Worm (Caenorhabditis elegans): ENCODE data around the gene dml-1.

ce11 chrIV:2842162-2842561, 44.6 kb upstream of the dml-1 start, which contains the start of gene clec-84:
- TF ChIP-seq nhr-77 (tag; optimal IDR thresholded peaks at IDR 0.05) (no peak), aly-2 (tag; optimal IDR thresholded peaks at IDR 0.05) (no peak), lin-11 (tag; optimal IDR thresholded peaks at IDR 0.05) (no peak), unc-62 (GFP tag; optimal IDR thresholded peaks at IDR 0.05) (no peak)

All from whole organism, L2 larva.